Worm (Caenorhabditis elegans): Measurements from ENCODE around the gene ubc-18.

Gene ubc-18

DNA sequence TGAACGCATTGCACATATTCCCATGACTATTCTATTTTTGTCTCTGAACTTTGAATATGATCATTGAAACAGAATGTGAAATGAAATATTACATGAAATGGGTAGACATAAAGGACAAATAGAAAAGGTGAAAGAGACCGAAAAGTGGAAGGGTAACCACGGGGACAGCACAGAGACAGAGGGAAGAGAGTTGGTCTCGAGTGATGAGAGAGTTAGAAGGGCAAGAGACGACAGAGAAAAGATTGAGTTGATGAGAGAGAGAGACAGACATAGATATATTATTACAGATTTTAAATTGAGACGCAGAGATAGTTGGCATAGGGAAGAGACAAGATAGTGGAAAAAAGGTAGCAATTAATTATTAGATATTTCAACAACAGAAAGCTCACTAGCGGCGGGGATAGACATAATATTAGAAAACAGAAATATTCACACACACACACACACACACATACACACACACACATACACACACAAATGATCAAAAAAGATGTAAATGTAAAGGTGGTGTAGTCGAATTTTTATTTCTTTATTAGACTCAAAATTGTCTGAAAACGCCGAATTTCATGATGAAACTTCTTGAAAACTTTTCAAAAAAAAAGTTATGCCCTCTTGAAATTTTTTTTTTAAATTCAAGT, 48.4 kb upstream of the ubc-18 start (continued):
- TF ChIP-seq nhr-47 (tag; optimal IDR thresholded peaks at IDR 0.05) (peak; percentile 75), nhr-11 (tag; optimal IDR thresholded peaks at IDR 0.05) (peak; percentile 55), unc-86 (tag; optimal IDR thresholded peaks at IDR 0.05) (no peak), hlh-4 (tag; optimal IDR thresholded peaks at IDR 0.05) (no peak), skn-1 (tag; optimal IDR thresholded peaks at IDR 0.05) (peak; percentile 61), nhr-76 (tag; optimal IDR thresholded peaks at IDR 0.05) (no peak)

DNA sequence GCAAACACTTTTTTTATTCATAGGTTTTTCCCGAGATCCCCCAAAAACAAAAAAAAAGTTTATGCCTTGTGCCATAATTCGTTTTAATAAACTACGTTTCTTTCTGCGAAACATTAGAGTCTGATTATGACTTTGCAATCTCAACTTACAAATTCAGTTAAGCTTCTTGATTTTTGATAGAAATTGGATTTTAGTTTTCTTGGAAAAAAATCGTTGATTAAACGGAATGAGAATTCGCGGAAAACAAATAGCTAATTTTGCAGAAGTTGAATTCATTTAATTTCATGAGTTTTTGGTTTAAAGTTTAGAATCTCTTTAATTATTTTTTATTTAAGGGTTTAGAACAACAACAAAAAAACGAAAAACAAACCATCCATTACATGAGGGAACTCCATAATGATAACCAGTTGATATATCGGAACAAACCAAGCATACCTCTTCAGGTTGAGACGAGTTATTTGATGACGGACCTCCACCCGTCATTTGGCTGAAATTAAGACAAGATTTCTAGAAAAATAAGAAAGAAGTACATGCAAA, 46.6 kb upstream of the ubc-18 start, which contains the start of gene nhr-10:
Gene nhr-10 (minus strand): TSS at position 487 of the 537 bp plus-strand sequence.
- TF ChIP-seq lin-35 (GFP tag; optimal IDR thresholded peaks at IDR 0.05) (no peak), nhr-20 (tag; optimal IDR thresholded peaks at IDR 0.05) (peak; percentile 0), lsy-2 (tag; optimal IDR thresholded peaks at IDR 0.05) (peak in 1 of 2 experiments; percentile 46), pax-3 (tag; optimal IDR thresholded peaks at IDR 0.05) (no peak), nhr-47 (tag; optimal IDR thresholded peaks at IDR 0.05) (peak; percentile 74), nhr-11 (tag; optimal IDR thresholded peaks at IDR 0.05) (peak; percentile 48), lir-3 (tag; optimal IDR thresholded peaks at IDR 0.05; ENCODE audit: poor library complexity) (no peak), hpl-2 (GFP tag; optimal IDR thresholded peaks at IDR 0.05) (no peak), fkh-8 (tag; optimal IDR thresholded peaks at IDR 0.05) (peak; percentile 71), lin-14 (GFP tag; optimal IDR thresholded peaks at IDR 0.05) (peak; percentile 40), nhr-71 (tag; optimal IDR thresholded peaks at IDR 0.05) (peak; percentile 74), F16B12.6 (tag; optimal IDR thresholded peaks at IDR 0.05) (no peak), swsn-7 (tag; optimal IDR thresholded peaks at IDR 0.05) (peak; percentile 41)

DNA sequence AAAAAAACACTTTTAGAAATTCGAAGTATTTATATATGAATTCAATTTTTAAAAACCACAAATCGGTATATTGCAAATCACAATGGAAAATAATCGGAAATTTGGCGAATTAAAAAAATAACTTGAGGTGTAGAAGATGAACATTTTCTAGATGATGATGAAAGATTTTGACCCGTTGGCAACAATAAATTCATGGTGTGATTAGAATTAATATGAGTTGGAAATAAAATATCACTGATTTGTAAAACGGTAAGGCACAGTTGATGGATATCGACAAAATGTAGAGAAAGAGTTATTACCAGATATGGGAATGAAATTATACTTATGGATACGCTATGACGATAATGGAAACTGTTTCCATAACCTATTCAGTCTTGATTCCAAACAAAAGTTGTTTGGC, 43.9 kb upstream of the ubc-18 start:
- no peak for TF ChIP-seq C16A3.4 (tag; optimal IDR thresholded peaks at IDR 0.05)
- no peak for TF ChIP-seq rnt-1 (tag; optimal IDR thresholded peaks at IDR 0.05)
- no peak for TF ChIP-seq unc-130 (tag; optimal IDR thresholded peaks at IDR 0.05)
- TF ChIP-seq nhr-20 (tag; optimal IDR thresholded peaks at IDR 0.05) = no peak
- TF ChIP-seq nhr-237 (tag; optimal IDR thresholded peaks at IDR 0.05) = no peak
- TF ChIP-seq unc-86 (tag; optimal IDR thresholded peaks at IDR 0.05) = no peak
- TF ChIP-seq nhr-71 (tag; optimal IDR thresholded peaks at IDR 0.05) = no peak
- TF ChIP-seq skn-1 (tag; optimal IDR thresholded peaks at IDR 0.05) = no peak
- TF ChIP-seq nhr-84 (tag; optimal IDR thresholded peaks at IDR 0.05) = no peak
- TF ChIP-seq dsc-1 (tag; optimal IDR thresholded peaks at IDR 0.05) = no peak
- TF ChIP-seq C04F5.9 (tag; optimal IDR thresholded peaks at IDR 0.05) = no peak
- TF ChIP-seq fos-1 (tag; optimal IDR thresholded peaks at IDR 0.05) = no peak
- TF ChIP-seq hpl-2 (GFP tag; optimal IDR thresholded peaks at IDR 0.05) = no peak
- no peak for TF ChIP-seq efl-3 (GFP tag; optimal IDR thresholded peaks at IDR 0.05)
- TF ChIP-seq nhr-77 (tag; optimal IDR thresholded peaks at IDR 0.05) = no peak
- no peak for TF ChIP-seq nhr-12 (tag; optimal IDR thresholded peaks at IDR 0.05)
- TF ChIP-seq Y116A8C.19 (tag; optimal IDR thresholded peaks at IDR 0.05; ENCODE audit: borderline replicate concordance) = no peak
- TF ChIP-seq C34B4.2 (tag; optimal IDR thresholded peaks at IDR 0.05) = no peak
- no peak for TF ChIP-seq elt-2 (tag; optimal IDR thresholded peaks at IDR 0.05)

DNA sequence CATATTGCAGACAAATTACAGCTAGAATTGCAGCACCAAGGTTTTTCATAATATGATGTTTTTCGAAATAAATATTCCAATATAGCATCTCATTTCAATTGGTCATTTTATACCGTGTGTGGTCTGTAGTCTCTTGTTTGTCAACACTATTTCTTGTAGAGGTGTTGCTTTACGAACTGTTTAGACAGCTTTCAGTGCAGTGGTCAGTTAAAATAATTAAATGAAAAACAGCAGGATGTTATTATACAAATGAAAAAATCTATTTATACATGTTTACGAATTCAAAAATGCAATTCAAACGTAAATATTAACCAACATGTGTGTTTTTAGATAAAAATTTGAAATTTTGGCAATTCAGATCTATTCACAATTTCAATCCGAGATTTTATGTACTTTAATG, 43.4 kb upstream of the ubc-18 start, which contains the start of gene B0280.7:
Gene B0280.7 (minus strand): TSS at position 101 of the 400 bp plus-strand sequence.
- TF ChIP-seq unc-130 (tag; optimal IDR thresholded peaks at IDR 0.05) = no peak
- no peak for TF ChIP-seq nhr-47 (tag; optimal IDR thresholded peaks at IDR 0.05)
- no peak for TF ChIP-seq irx-1 (tag; optimal IDR thresholded peaks at IDR 0.05)
- TF ChIP-seq lin-15B (tag; optimal IDR thresholded peaks at IDR 0.05) = no peak
- TF ChIP-seq fos-1 (tag; optimal IDR thresholded peaks at IDR 0.05) = no peak
- no peak for TF ChIP-seq fkh-8 (tag; optimal IDR thresholded peaks at IDR 0.05)
- no peak for TF ChIP-seq grh-1 (GFP tag; IDR thresholded peaks at IDR 0.05)
- no peak for TF ChIP-seq pag-3 (tag; optimal IDR thresholded peaks at IDR 0.05; ENCODE audit: borderline replicate concordance, insufficient read depth)
- TF ChIP-seq mep-1 (tag; optimal IDR thresholded peaks at IDR 0.05) = no peak
- TF ChIP-seq isw-1 (GFP tag; IDR thresholded peaks at IDR 0.05) = no peak
- no peak for TF ChIP-seq egl-13 (tag; optimal IDR thresholded peaks at IDR 0.05)
- no peak for TF ChIP-seq zip-4 (GFP tag; optimal IDR thresholded peaks at IDR 0.05)
- no peak for TF ChIP-seq zag-1 (tag; optimal IDR thresholded peaks at IDR 0.05)
- TF ChIP-seq sox-4 (tag; optimal IDR thresholded peaks at IDR 0.05) = no peak
